Worm (Caenorhabditis elegans) whole organism, L1 larva: ENCODE measurements around the gene Y43H11AL.1.

Experiments used
- C16A3.4 ChIP-seq: fragments of 150-350 bp; optimal IDR thresholded peaks from 2 replicates; lab custom pipeline; 2014; ENCODE audit warnings: missing biosample characterization, missing genetic modification characterization
- C34B4.2 ChIP-seq: sonication (generic microtip); optimal IDR thresholded peaks from 2 replicates; lab custom pipeline; 2017; ENCODE audit warnings: mild to moderate bottlenecking, missing genetic modification characterization, missing compliant biosample characterization
- alr-1 ChIP-seq: fragments of 200-800 bp; sonication (Bioruptor generic); optimal IDR thresholded peaks from 2 replicates; lab custom pipeline; 2018; ENCODE audit warnings: borderline replicate concordance, mild to moderate bottlenecking, missing genetic modification characterization, missing compliant biosample characterization
- ama-1 ChIP-seq: fragments of 150-350 bp; optimal IDR thresholded peaks from 2 replicates; lab custom pipeline; 2014
- blmp-1 ChIP-seq: fragments of 150-350 bp; optimal IDR thresholded peaks from 2 replicates; lab custom pipeline; 2014; ENCODE audit warnings: missing biosample characterization, missing genetic modification characterization
- ceh-63 ChIP-seq: fragments of 200-800 bp; sonication (Bioruptor generic); optimal IDR thresholded peaks from 2 replicates; lab custom pipeline; 2018; ENCODE audit warnings: mild to moderate bottlenecking, missing genetic modification characterization, missing compliant biosample characterization
- ceh-8 ChIP-seq: fragments of 200-800 bp; sonication (Bioruptor generic); optimal IDR thresholded peaks from 2 replicates; lab custom pipeline; 2018; ENCODE audit warnings: mild to moderate bottlenecking, missing genetic modification characterization, moderate library complexity, missing compliant biosample characterization
- ceh-90 ChIP-seq: sonication (generic microtip); optimal IDR thresholded peaks from 2 replicates; lab custom pipeline; 2016; ENCODE audit warnings: missing genetic modification characterization, missing compliant biosample characterization
- ces-1 ChIP-seq: fragments of 150-350 bp; optimal IDR thresholded peaks from 2 replicates; lab custom pipeline; 2014; ENCODE audit warnings: missing biosample characterization, missing genetic modification reagents, missing genetic modification characterization
- dpl-1 ChIP-seq, 3 experiments: fragments of 150-350 bp in 2 of 3; sonication (generic microtip) in 1 of 3; optimal IDR thresholded peaks; 2 replicates each; lab custom pipeline; 2014 to 2017; ENCODE audit warnings: missing biosample characterization in 3 of 3, missing genetic modification characterization in 3 of 3, missing genetic modification reagents in 3 of 3
- efl-1 ChIP-seq, 4 experiments: fragments of 150-350 bp; optimal IDR thresholded peaks in 3 of 4; peaks in 1 of 4; 1 replicate in 1 of 4; 2 replicates in 3 of 4; lab custom pipeline; 2014; ENCODE audit warnings: missing biosample characterization in 2 of 4, missing genetic modification characterization in 2 of 4, missing genetic modification reagents in 2 of 4
- elt-3 ChIP-seq, 6 experiments: fragments of 150-350 bp in 1 of 6; sonication (generic microtip); optimal IDR thresholded peaks; 2 replicates each; lab custom pipeline; 2017 to 2018; ENCODE audit warnings: missing biosample characterization in 6 of 6, missing genetic modification characterization in 6 of 6, inconsistent platforms in 1 of 6
- fkh-8 ChIP-seq: sonication (generic microtip); optimal IDR thresholded peaks from 2 replicates; lab custom pipeline; 2016; ENCODE audit warnings: mild to moderate bottlenecking, missing genetic modification characterization, missing compliant biosample characterization
- fos-1 ChIP-seq: fragments of 150-350 bp; optimal IDR thresholded peaks from 2 replicates; lab custom pipeline; 2014; ENCODE audit warnings: missing biosample characterization, missing genetic modification characterization
- hlh-17 ChIP-seq: fragments of 200-800 bp; sonication (Bioruptor generic); optimal IDR thresholded peaks from 2 replicates; lab custom pipeline; 2018; ENCODE audit warnings: missing genetic modification characterization, mild to moderate bottlenecking, missing compliant biosample characterization, moderate library complexity, borderline replicate concordance
- hpl-2 ChIP-seq: fragments of 150-350 bp; optimal IDR thresholded peaks from 2 replicates; lab custom pipeline; 2014; ENCODE audit warnings: missing biosample characterization, missing genetic modification reagents, missing genetic modification characterization
- irx-1 ChIP-seq: sonication (generic microtip); optimal IDR thresholded peaks from 2 replicates; lab custom pipeline; 2016; ENCODE audit warnings: missing genetic modification characterization, missing compliant biosample characterization
- isw-1 ChIP-seq: fragments of 200-800 bp; sonication (Bioruptor generic); IDR thresholded peaks from 2 replicates; pipeline ENCODE4 v1.3.6; 2022; ENCODE audit warnings: missing genetic modification characterization, missing compliant biosample characterization
- jun-1 ChIP-seq: fragments of 150-350 bp; optimal IDR thresholded peaks from 2 replicates; lab custom pipeline; 2014; ENCODE audit warnings: missing biosample characterization, missing genetic modification reagents, missing genetic modification characterization
- lin-35 ChIP-seq, 2 experiments: fragments of 150-350 bp; optimal IDR thresholded peaks; 2 replicates each; lab custom pipeline; 2014; ENCODE audit warnings: missing biosample characterization in 2 of 2, missing genetic modification characterization in 2 of 2, missing genetic modification reagents in 2 of 2
- lir-3 ChIP-seq: sonication (generic microtip); optimal IDR thresholded peaks from 2 replicates; lab custom pipeline; 2016; ENCODE audit warnings: mild to moderate bottlenecking, missing genetic modification characterization, moderate library complexity, missing compliant biosample characterization; ENCODE audit not compliant: poor library complexity
- lsy-2 ChIP-seq, 2 experiments: fragments of 150-350 bp; optimal IDR thresholded peaks; 2 replicates each; lab custom pipeline; 2014; ENCODE audit warnings: missing biosample characterization in 2 of 2, missing genetic modification characterization in 2 of 2
- mep-1 ChIP-seq: fragments of 150-350 bp; optimal IDR thresholded peaks from 2 replicates; lab custom pipeline; 2014; ENCODE audit warnings: missing biosample characterization, missing genetic modification characterization
- nhr-19 ChIP-seq: fragments of 200-800 bp; sonication (Bioruptor generic); conservative IDR thresholded peaks from 2 replicates; pipeline ENCODE4 v1.3.6; 2022; ENCODE audit warnings: missing genetic modification characterization, missing compliant biosample characterization
- nhr-237 ChIP-seq: fragments of 150-350 bp; optimal IDR thresholded peaks from 2 replicates; lab custom pipeline; 2014; ENCODE audit warnings: missing biosample characterization, missing genetic modification characterization
- nhr-28 ChIP-seq: fragments of 150-350 bp; optimal IDR thresholded peaks from 2 replicates; lab custom pipeline; 2014; ENCODE audit warnings: missing biosample characterization, missing genetic modification characterization
- nhr-47 ChIP-seq: sonication (generic microtip); optimal IDR thresholded peaks from 2 replicates; lab custom pipeline; 2016; ENCODE audit warnings: mild to moderate bottlenecking, missing genetic modification characterization, moderate library complexity, missing compliant biosample characterization
- nhr-71 ChIP-seq: sonication (generic microtip); optimal IDR thresholded peaks from 2 replicates; lab custom pipeline; 2016; ENCODE audit warnings: mild to moderate bottlenecking, missing genetic modification characterization, moderate library complexity, missing compliant biosample characterization
- nhr-76 ChIP-seq: sonication (generic microtip); optimal IDR thresholded peaks from 2 replicates; lab custom pipeline; 2017; ENCODE audit warnings: missing biosample characterization, missing genetic modification characterization
- nhr-85 ChIP-seq: sonication (generic microtip); peaks from one replicate; lab custom pipeline; 2016; ENCODE audit warnings: missing genetic modification characterization, inconsistent platforms, missing compliant biosample characterization
- nhr-90 ChIP-seq: sonication (generic microtip); optimal IDR thresholded peaks from 2 replicates; lab custom pipeline; 2016; ENCODE audit warnings: mild to moderate bottlenecking, missing genetic modification characterization, missing compliant biosample characterization; ENCODE audit not compliant: poor library complexity
- pag-3 ChIP-seq: sonication (generic microtip); optimal IDR thresholded peaks from 2 replicates; lab custom pipeline; 2017; ENCODE audit warnings: missing genetic modification characterization, mild to moderate bottlenecking, missing compliant biosample characterization, antibody characterized with exemption, borderline replicate concordance; ENCODE audit not compliant: insufficient read depth
- pax-3 ChIP-seq: fragments of 200-800 bp; sonication (Bioruptor generic); optimal IDR thresholded peaks from 2 replicates; lab custom pipeline; 2018; ENCODE audit warnings: mild to moderate bottlenecking, missing genetic modification characterization, moderate library complexity, missing compliant biosample characterization
- pqm-1 ChIP-seq: sonication (generic microtip); optimal IDR thresholded peaks from 3 replicates; lab custom pipeline; 2017; ENCODE audit warnings: missing biosample characterization, missing genetic modification characterization
- rnt-1 ChIP-seq: sonication (generic microtip); optimal IDR thresholded peaks from 2 replicates; lab custom pipeline; 2016; ENCODE audit warnings: mild to moderate bottlenecking, missing genetic modification characterization, moderate library complexity, missing compliant biosample characterization
- snpc-4 ChIP-seq: fragments of 150-350 bp; optimal IDR thresholded peaks from 2 replicates; lab custom pipeline; 2014; ENCODE audit warnings: missing biosample characterization, missing genetic modification characterization
- snu-23 ChIP-seq: sonication (generic microtip); optimal IDR thresholded peaks from 2 replicates; lab custom pipeline; 2016; ENCODE audit warnings: missing genetic modification characterization, missing compliant biosample characterization
- sup-37 ChIP-seq: fragments of 200-800 bp; sonication (Bioruptor generic); optimal IDR thresholded peaks from 2 replicates; lab custom pipeline; 2018; ENCODE audit warnings: mild to moderate bottlenecking, missing genetic modification characterization, missing compliant biosample characterization
- swsn-7 ChIP-seq: sonication (generic microtip); optimal IDR thresholded peaks from 2 replicates; lab custom pipeline; 2016; ENCODE audit warnings: missing genetic modification characterization, missing compliant biosample characterization
- tlp-1 ChIP-seq: fragments of 150-350 bp; optimal IDR thresholded peaks from 2 replicates; lab custom pipeline; 2014; ENCODE audit warnings: missing biosample characterization, missing genetic modification characterization
- unc-62 ChIP-seq: fragments of 150-350 bp; optimal IDR thresholded peaks from 2 replicates; lab custom pipeline; 2014; ENCODE audit warnings: missing biosample characterization, missing genetic modification reagents, missing genetic modification characterization
- unc-86 ChIP-seq: sonication (generic microtip); optimal IDR thresholded peaks from 2 replicates; lab custom pipeline; 2016; ENCODE audit warnings: missing genetic modification characterization, missing compliant biosample characterization
- unc-98 ChIP-seq: fragments of 200-800 bp; sonication (Bioruptor generic); IDR thresholded peaks from 2 replicates; pipeline ENCODE4 v1.3.6; 2022; ENCODE audit warnings: missing genetic modification characterization, missing compliant biosample characterization
- zip-4 ChIP-seq: fragments of 200-800 bp; sonication (Bioruptor generic); optimal IDR thresholded peaks from 2 replicates; lab custom pipeline; 2018; ENCODE audit warnings: mild to moderate bottlenecking, missing genetic modification characterization, moderate library complexity, missing compliant biosample characterization
- ztf-11 ChIP-seq, 2 experiments: sonication (generic microtip); optimal IDR thresholded peaks; 2 replicates each; lab custom pipeline; 2016 to 2017; ENCODE audit warnings: missing genetic modification characterization in 2 of 2, missing biosample characterization in 1 of 2, missing compliant biosample characterization in 1 of 2
- ztf-4 ChIP-seq: fragments of 150-350 bp; optimal IDR thresholded peaks from 2 replicates; lab custom pipeline; 2014; ENCODE audit warnings: missing biosample characterization, missing genetic modification characterization

The Y43H11AL.1 gene

ce11 chrII:216598-216997 is 15.9 kb downstream of the Y43H11AL.1 start, which contains the start of gene F48A11.4 (continued):
- TF ChIP-seq irx-1 (tag; lab: Kevin White, UChicago) (peak; percentile 91), lir-3 (peak; percentile 85), blmp-1 (tag; lab: Kevin White, UChicago) (peak; percentile 81), ama-1 (lab: Kevin White, UChicago) (peak; percentile 86), zip-4 (GFP tag; lab: Kevin White, UChicago) (peak; percentile 90), sup-37 (peak; percentile 90), nhr-85 (tag; lab: Kevin White, UChicago) (peak; percentile 96), jun-1 (tag; lab: Kevin White, UChicago) (peak; percentile 93), tlp-1 (tag; lab: Kevin White, UChicago) (no peak), snu-23 (peak; percentile 98), ceh-8 (peak; percentile 90), ztf-11 (tag; optimal IDR thresholded peaks at IDR 0.05; lab: Kevin White, UChicago) (peak; percentile 67 to 86), fos-1 (tag; lab: Kevin White, UChicago) (peak; percentile 90), nhr-19 (GFP tag; lab: Robert Waterston, UW) (peak; percentile 95), elt-3 (tag; optimal IDR thresholded peaks at IDR 0.05; lab: Kevin White, UChicago) (peak in 4 of 6 experiments; percentile 69 to 93 (median 84)), isw-1 (GFP tag; lab: Robert Waterston, UW) (peak; percentile 92), nhr-237 (peak; percentile 82), fkh-8 (peak; percentile 95), lsy-2 (tag; optimal IDR thresholded peaks at IDR 0.05; lab: Kevin White, UChicago) (peak; percentile 93 to 94), swsn-7 (tag; lab: Kevin White, UChicago) (peak; percentile 95), pag-3 (no peak), nhr-90 (tag; lab: Kevin White, UChicago) (peak; percentile 97), mep-1 (tag; lab: Kevin White, UChicago) (peak; percentile 96), nhr-47 (peak; percentile 98), unc-86 (tag; lab: Kevin White, UChicago) (peak; percentile 93), ztf-4 (peak; percentile 89), ceh-90 (tag; lab: Kevin White, UChicago) (peak; percentile 73), hpl-2 (peak; percentile 82), lin-35 (GFP tag; optimal IDR thresholded peaks at IDR 0.05; lab: Kevin White, UChicago) (peak; percentile 100), dpl-1 (GFP tag; optimal IDR thresholded peaks at IDR 0.05; lab: Kevin White, UChicago) (peak; percentile 99 to 100 (median 100)), efl-1 (optimal IDR thresholded peaks at IDR 0.05; lab: Kevin White, UChicago) (peak; percentile 100), efl-1 (GFP tag; optimal IDR thresholded peaks at IDR 0.05 in 1 of 2; lab: Kevin White, UChicago) (peak; percentile 100), ces-1 (GFP tag; lab: Kevin White, UChicago) (no peak), snpc-4 (tag; lab: Kevin White, UChicago) (peak; percentile 67), nhr-71 (tag; lab: Kevin White, UChicago) (peak; percentile 97), C16A3.4 (peak; percentile 95), unc-62 (GFP tag; lab: Kevin White, UChicago) (peak; percentile 7), unc-98 (peak; percentile 78), C34B4.2 (peak; percentile 2), rnt-1 (tag; lab: Kevin White, UChicago) (peak; percentile 98), nhr-76 (tag; lab: Kevin White, UChicago) (no peak), pqm-1 (tag; lab: Kevin White, UChicago) (no peak), pax-3 (tag; lab: Kevin White, UChicago) (peak; percentile 91), nhr-28 (no peak), ceh-63 (GFP tag; lab: Kevin White, UChicago) (no peak), alr-1 (tag; lab: Kevin White, UChicago) (no peak), hlh-17 (GFP tag; lab: Kevin White, UChicago) (no peak)
